Worm (Caenorhabditis elegans): ENCODE results near the gene tsr-1.

DNA sequence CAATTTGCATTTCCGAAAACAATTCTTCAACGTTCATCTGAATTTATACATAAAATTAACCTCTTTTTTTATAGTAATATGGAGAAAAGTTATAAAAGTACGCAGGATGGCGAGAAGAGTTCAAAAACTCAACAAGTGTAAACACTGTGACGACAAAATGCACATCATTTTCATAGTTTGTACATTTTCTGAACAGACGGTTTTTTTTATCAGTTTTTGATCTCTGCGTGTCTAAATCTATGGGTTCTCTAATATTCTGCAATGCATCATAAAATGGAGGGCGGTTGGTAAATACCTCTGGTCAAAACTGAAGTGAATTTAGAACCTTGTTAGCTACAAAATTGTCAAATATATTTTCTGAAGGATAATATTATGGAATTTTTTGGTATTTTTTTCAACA, 57.7 kb downstream of the tsr-1 start, which contains the start of gene fbxa-4:
- no peak for TF ChIP-seq W03F9.2 (tag; optimal IDR thresholded peaks at IDR 0.05)
- TF ChIP-seq him-1 (tag; optimal IDR thresholded peaks at IDR 0.05) = no peak
- no peak for TF ChIP-seq dao-5 (tag; optimal IDR thresholded peaks at IDR 0.05)

All from whole organism, L4/young adult.